Fruit fly (Drosophila melanogaster): Measurements from ENCODE around the gene ppk13.

- TF ChIP-seq CG8478 (optimal IDR thresholded peaks at IDR 0.05), result no peak
- TF ChIP-seq CTCF (optimal IDR thresholded peaks at IDR 0.05), result no peak
These were observed 19.3 kb upstream of the ppk13 start for dm6 chr2L:21107651-21108489.
